Fruit fly (Drosophila melanogaster): ENCODE measurements around the gene CG10340.

Gene CG10340

dm6 chr3R:16624750-16625549, 10.8 kb upstream of the CG10340 start, which contains the start of gene Fas1 (continued):
- no peak for TF ChIP-seq CG43689 (GFP tag; IDR thresholded peaks at IDR 0.05)
- no peak for TF ChIP-seq scrt (GFP tag; optimal IDR thresholded peaks at IDR 0.05)
- no peak for TF ChIP-seq CG3065 (GFP tag; optimal IDR thresholded peaks at IDR 0.05)
- peak; percentile 89 for TF ChIP-seq stwl (tag; optimal IDR thresholded peaks at IDR 0.05)
- peak in 1 of 2 experiments; percentile 83 for TF ChIP-seq Pdp1 (GFP tag; optimal IDR thresholded peaks at IDR 0.05)
- TF ChIP-seq CG10274 (GFP tag; optimal IDR thresholded peaks at IDR 0.05): no peak
- TF ChIP-seq Sry-β (GFP tag; optimal IDR thresholded peaks at IDR 0.05): peak; percentile 69
- TF ChIP-seq luna (GFP tag; optimal IDR thresholded peaks at IDR 0.05): no peak
- no peak for TF ChIP-seq psq (GFP tag; optimal IDR thresholded peaks at IDR 0.05)
- TF ChIP-seq Max (GFP tag; optimal IDR thresholded peaks at IDR 0.05): no peak
- no peak for TF ChIP-seq CG18476 (GFP tag; optimal IDR thresholded peaks at IDR 0.05)
- no peak for TF ChIP-seq CG15073 (GFP tag; optimal IDR thresholded peaks at IDR 0.05)
- TF ChIP-seq sc (optimal IDR thresholded peaks at IDR 0.05): no peak
- no peak for TF ChIP-seq sc (GFP tag; optimal IDR thresholded peaks at IDR 0.05)
- no peak; the same call in 2 of the 3 replicates for TF ChIP-seq vnd (GFP tag; IDR thresholded peaks at IDR 0.05; ENCODE audit: partially characterized antibody)
- TF ChIP-seq HmgZ (tag; optimal IDR thresholded peaks at IDR 0.05): peak; percentile 36
- TF ChIP-seq ara (GFP tag; IDR thresholded peaks at IDR 0.05): no peak
- TF ChIP-seq CG18262 (tag; optimal IDR thresholded peaks at IDR 0.05): no peak
- no peak for TF ChIP-seq H15 (GFP tag; IDR thresholded peaks at IDR 0.05)
- no peak for TF ChIP-seq CG9817 (tag; optimal IDR thresholded peaks at IDR 0.05)
- TF ChIP-seq Dp (GFP tag; optimal IDR thresholded peaks at IDR 0.05): peak; percentile 73
- no peak for TF ChIP-seq CG3281 (GFP tag; optimal IDR thresholded peaks at IDR 0.05)
- peak; percentile 6 for TF ChIP-seq CG30020 (tag; optimal IDR thresholded peaks at IDR 0.05)
- no peak for TF ChIP-seq Hey (tag; optimal IDR thresholded peaks at IDR 0.05)
- no peak for TF ChIP-seq dmrt99B (tag; optimal IDR thresholded peaks at IDR 0.05)
- TF ChIP-seq nerfin-2 (GFP tag; IDR thresholded peaks at IDR 0.05; ENCODE audit: partially characterized antibody): 0 out of 2 replicates have a peak, but pooled peaks have one; percentile 25
- no peak for TF ChIP-seq CG2889 (GFP tag; IDR thresholded peaks at IDR 0.05)
- peak; percentile 58 for TF ChIP-seq Myb (GFP tag; optimal IDR thresholded peaks at IDR 0.05)
- TF ChIP-seq dati (GFP tag; IDR thresholded peaks at IDR 0.05): no peak
- peak; percentile 62 for TF ChIP-seq Doc3 (GFP tag; IDR thresholded peaks at IDR 0.05; ENCODE audit: partially characterized antibody)
- TF ChIP-seq CG17802 (tag; optimal IDR thresholded peaks at IDR 0.05): no peak
- peak; percentile 71 for TF ChIP-seq Scr (GFP tag; IDR thresholded peaks at IDR 0.05; ENCODE audit: partially characterized antibody)
- TF ChIP-seq Dfd (GFP tag; optimal IDR thresholded peaks at IDR 0.05): no peak
- no peak for TF ChIP-seq sisA (GFP tag; IDR thresholded peaks at IDR 0.05)
- TF ChIP-seq CG17829 (tag; optimal IDR thresholded peaks at IDR 0.05): peak; percentile 8
- no peak for TF ChIP-seq Ets65A (GFP tag)
- TF ChIP-seq CG1602 (GFP tag; optimal IDR thresholded peaks at IDR 0.05): no peak
- no peak for TF ChIP-seq dan (GFP tag; IDR thresholded peaks at IDR 0.05)
- TF ChIP-seq cato (GFP tag; optimal IDR thresholded peaks at IDR 0.05; ENCODE audit: borderline replicate concordance): no peak
- no peak for TF ChIP-seq grau (tag; optimal IDR thresholded peaks at IDR 0.05)
- TF ChIP-seq CG12744 (GFP tag; optimal IDR thresholded peaks at IDR 0.05): no peak
- no peak for TF ChIP-seq Dek (tag; optimal IDR thresholded peaks at IDR 0.05)
- TF ChIP-seq CG17186 (GFP tag; optimal IDR thresholded peaks at IDR 0.05): peak; percentile 53
- no peak for TF ChIP-seq B-H1 (GFP tag; IDR thresholded peaks at IDR 0.05)
- TF ChIP-seq bsh (GFP tag; optimal IDR thresholded peaks at IDR 0.05): no peak
- no peak for TF ChIP-seq CG14050 (GFP tag; IDR thresholded peaks at IDR 0.05)
- no peak for TF ChIP-seq esg (GFP tag; conservative IDR thresholded peaks at IDR 0.05)
- TF ChIP-seq CG15479 (GFP tag; optimal IDR thresholded peaks at IDR 0.05): no peak
- TF ChIP-seq CG10267 (tag; optimal IDR thresholded peaks at IDR 0.05): peak; percentile 64

Measured in whole organism, embryonic.